Fruit fly (Drosophila melanogaster): ENCODE results near the gene bel.

bel gene

DNA sequence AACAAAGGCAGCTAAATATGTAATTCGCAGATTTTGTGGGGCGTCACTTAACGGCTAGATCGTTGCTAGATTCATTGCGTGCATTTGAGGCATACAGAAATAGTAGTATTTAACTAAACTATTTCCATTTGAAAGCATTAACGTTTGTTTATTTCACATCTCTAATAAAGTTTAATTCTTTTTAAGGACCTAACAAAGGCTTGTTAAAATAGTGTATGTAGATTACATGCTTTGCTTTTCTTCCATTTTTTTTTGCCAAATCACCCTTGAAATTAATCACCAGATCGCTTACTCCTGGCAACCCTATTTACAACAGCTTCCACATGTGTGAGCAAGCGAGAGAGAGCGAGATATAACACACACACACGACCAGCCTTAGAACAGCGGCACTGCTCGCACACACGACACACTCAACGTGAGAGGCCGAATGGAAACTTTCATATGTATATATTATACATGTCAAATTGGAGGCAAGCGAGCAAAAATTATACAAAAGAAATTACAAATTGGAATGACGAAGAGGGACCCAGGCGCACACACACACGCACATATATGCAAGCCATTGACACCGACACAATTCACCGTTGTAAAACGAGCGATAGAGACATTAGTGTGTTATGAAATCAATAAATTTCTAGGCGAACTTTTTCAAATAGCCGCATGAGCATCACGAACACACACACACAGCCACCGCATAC is 1.2 kb downstream of the bel start (continued):
- peak; percentile 40; the same call in 1 of the 2 replicates for TF ChIP-seq gsb (GFP tag; IDR thresholded peaks at IDR 0.05)
- no peak for TF ChIP-seq CG42726 (GFP tag; IDR thresholded peaks at IDR 0.05; ENCODE audit: partially characterized antibody)
- no peak for TF ChIP-seq TFAM (GFP tag; optimal IDR thresholded peaks at IDR 0.05)
- TF ChIP-seq Atf3 (GFP tag; optimal IDR thresholded peaks at IDR 0.05), result no peak
- peak; percentile 4 for TF ChIP-seq trh (GFP tag; optimal IDR thresholded peaks at IDR 0.05)
- TF ChIP-seq CG1792 (GFP tag; optimal IDR thresholded peaks at IDR 0.05), result no peak
- no peak for TF ChIP-seq gcm2 (GFP tag; optimal IDR thresholded peaks at IDR 0.05)
- TF ChIP-seq so (GFP tag; IDR thresholded peaks at IDR 0.05), result no peak
- peak; percentile 69 for TF ChIP-seq Fer3 (tag; optimal IDR thresholded peaks at IDR 0.05)
- TF ChIP-seq CG30403 (GFP tag; optimal IDR thresholded peaks at IDR 0.05), result peak; percentile 65
- no peak for TF ChIP-seq CG9797 (GFP tag; optimal IDR thresholded peaks at IDR 0.05)
- TF ChIP-seq CG3407 (GFP tag; optimal IDR thresholded peaks at IDR 0.05), result no peak
- no peak for TF ChIP-seq H15 (GFP tag; IDR thresholded peaks at IDR 0.05)
- no peak for TF ChIP-seq peb (GFP tag; IDR thresholded peaks at IDR 0.05)
- peak; percentile 3 for TF ChIP-seq CG9437 (GFP tag; optimal IDR thresholded peaks at IDR 0.05)
- TF ChIP-seq crp (GFP tag; optimal IDR thresholded peaks at IDR 0.05), result peak in 1 of 2 experiments; percentile 8
- TF ChIP-seq Drgx (GFP tag; IDR thresholded peaks at IDR 0.05), result peak; percentile 63
- TF ChIP-seq CG15269 (tag; optimal IDR thresholded peaks at IDR 0.05), result peak; percentile 72
- peak; percentile 70 for TF ChIP-seq mirr (GFP tag; optimal IDR thresholded peaks at IDR 0.05)
- TF ChIP-seq CG11696 (GFP tag; IDR thresholded peaks at IDR 0.05), result no peak
- no peak for TF ChIP-seq E2f1 (GFP tag; IDR thresholded peaks at IDR 0.05)
- TF ChIP-seq Atf-2 (GFP tag; optimal IDR thresholded peaks at IDR 0.05), result no peak
- TF ChIP-seq psq (GFP tag; optimal IDR thresholded peaks at IDR 0.05), result no peak
- TF ChIP-seq CG10543 (GFP tag; optimal IDR thresholded peaks at IDR 0.05), result peak; percentile 79
- peak; percentile 51 for TF ChIP-seq CG2712 (tag; optimal IDR thresholded peaks at IDR 0.05)
- TF ChIP-seq Hand (GFP tag; optimal IDR thresholded peaks at IDR 0.05), result peak; percentile 21
- TF ChIP-seq Xbp1 (GFP tag; optimal IDR thresholded peaks at IDR 0.05), result peak; percentile 56
- TF ChIP-seq Jarid2 (GFP tag; optimal IDR thresholded peaks at IDR 0.05), result no peak
- no peak for TF ChIP-seq Mes4 (GFP tag; optimal IDR thresholded peaks at IDR 0.05)
- peak; percentile 65; the same call in 1 of the 2 replicates for TF ChIP-seq CG14014 (GFP tag; IDR thresholded peaks at IDR 0.05)
- TF ChIP-seq ftz-f1 (GFP tag; optimal IDR thresholded peaks at IDR 0.05), result peak; percentile 89
- no peak for TF ChIP-seq NC2α (GFP tag; optimal IDR thresholded peaks at IDR 0.05)
- TF ChIP-seq CG2678 (tag; optimal IDR thresholded peaks at IDR 0.05), result peak; percentile 56
- TF ChIP-seq lov (optimal IDR thresholded peaks at IDR 0.05), result no peak
- TF ChIP-seq lov (GFP tag; IDR thresholded peaks at IDR 0.05), result peak; percentile 54; the same call in 1 of the 3 replicates
- TF ChIP-seq cwo (GFP tag; optimal IDR thresholded peaks at IDR 0.05), result peak; percentile 52
- peak; percentile 4; the same call in 1 of the 3 replicates for TF ChIP-seq CG11456 (GFP tag; IDR thresholded peaks at IDR 0.05)
- no peak for TF ChIP-seq Dll (GFP tag; IDR thresholded peaks at IDR 0.05; ENCODE audit: partially characterized antibody)
- TF ChIP-seq Hr78 (GFP tag; optimal IDR thresholded peaks at IDR 0.05), result peak in 1 of 2 experiments; percentile 4
- no peak for TF ChIP-seq Spps (tag; optimal IDR thresholded peaks at IDR 0.05)
- peak; percentile 55 for TF ChIP-seq gsb-n (tag; optimal IDR thresholded peaks at IDR 0.05)
- no peak for TF ChIP-seq Hmx (GFP tag; optimal IDR thresholded peaks at IDR 0.05)
- TF ChIP-seq Side (GFP tag; optimal IDR thresholded peaks at IDR 0.05), result peak; percentile 31
- TF ChIP-seq CG13894 (tag; optimal IDR thresholded peaks at IDR 0.05), result peak; percentile 71
- peak; percentile 34 for TF ChIP-seq D19B (GFP tag; optimal IDR thresholded peaks at IDR 0.05)
- peak; percentile 34 for TF ChIP-seq CG7786 (GFP tag; optimal IDR thresholded peaks at IDR 0.05)
- peak; percentile 74 for TF ChIP-seq CG3281 (GFP tag; optimal IDR thresholded peaks at IDR 0.05)
- peak; percentile 74 for TF ChIP-seq CG2120 (GFP tag; optimal IDR thresholded peaks at IDR 0.05)
- no peak for TF ChIP-seq zen2 (GFP tag; IDR thresholded peaks at IDR 0.05; ENCODE audit: partially characterized antibody)
